Fruit fly (Drosophila melanogaster) whole organism, adult: ENCODE data around the gene CG17732.

Experiments
- CG11617 ChIP-seq: fragments of 200-800 bp; sonication (Bioruptor generic); optimal IDR thresholded peaks from 2 replicates; lab custom pipeline; 2017; ENCODE audit warnings: mild to moderate bottlenecking, missing biosample characterization, missing genetic modification reagents, missing genetic modification characterization
- CG12768 ChIP-seq: fragments of 200-800 bp; sonication (Bioruptor generic); optimal IDR thresholded peaks from 2 replicates; lab custom pipeline; 2017; ENCODE audit warnings: missing biosample characterization, missing genetic modification characterization, mild to moderate bottlenecking, moderate library complexity, missing genetic modification reagents
- CG14711 ChIP-seq: fragments of 200-800 bp; sonication (Bioruptor generic); optimal IDR thresholded peaks from 2 replicates; lab custom pipeline; 2018; ENCODE audit warnings: missing biosample characterization, mild to moderate bottlenecking, missing genetic modification characterization, moderate library complexity
- CG1620 ChIP-seq: fragments of 200-800 bp; sonication (Bioruptor generic); optimal IDR thresholded peaks from 2 replicates; lab custom pipeline; 2016; ENCODE audit warnings: missing biosample characterization, missing genetic modification characterization
- CG33017 ChIP-seq: fragments of 200-800 bp; sonication (Bioruptor generic); optimal IDR thresholded peaks from 2 replicates; lab custom pipeline; 2018; ENCODE audit warnings: missing biosample characterization, mild to moderate bottlenecking, missing genetic modification characterization, moderate library complexity
- CG5204 ChIP-seq: fragments of 200-800 bp; sonication (Bioruptor generic); optimal IDR thresholded peaks from 2 replicates; lab custom pipeline; 2016; ENCODE audit warnings: missing biosample characterization, missing genetic modification characterization
- CG7045 ChIP-seq: fragments of 200-800 bp; sonication (Bioruptor generic); optimal IDR thresholded peaks from 2 replicates; lab custom pipeline; 2017; ENCODE audit warnings: missing biosample characterization, mild to moderate bottlenecking, missing genetic modification characterization
- CG7101 ChIP-seq: fragments of 200-800 bp; sonication (Bioruptor generic); optimal IDR thresholded peaks from 2 replicates; lab custom pipeline; 2018; ENCODE audit warnings: missing biosample characterization, mild to moderate bottlenecking, missing genetic modification characterization, moderate library complexity
- Clk ChIP-seq: fragments of 200-800 bp; sonication (Bioruptor generic); optimal IDR thresholded peaks from 2 replicates; lab custom pipeline; 2017; ENCODE audit warnings: missing biosample characterization, missing genetic modification characterization
- Crg-1 ChIP-seq: fragments of 200-800 bp; sonication (Bioruptor generic); optimal IDR thresholded peaks from 2 replicates; lab custom pipeline; 2016; ENCODE audit warnings: missing biosample characterization, missing genetic modification characterization
- Hr96 ChIP-seq: fragments of 200-800 bp; sonication (Bioruptor generic); optimal IDR thresholded peaks from 2 replicates; lab custom pipeline; 2016; ENCODE audit warnings: missing biosample characterization, missing genetic modification characterization
- Mnt ChIP-seq: fragments of 200-800 bp; sonication (Bioruptor generic); optimal IDR thresholded peaks from 2 replicates; lab custom pipeline; 2016; ENCODE audit warnings: missing biosample characterization, mild to moderate bottlenecking, missing genetic modification characterization
- bab1 ChIP-seq: fragments of 200-800 bp; sonication (Bioruptor generic); optimal IDR thresholded peaks from 3 replicates; lab custom pipeline; 2019; ENCODE audit warnings: missing biosample characterization, mild to moderate bottlenecking, missing genetic modification characterization, moderate library complexity
- cic ChIP-seq: fragments of 200-800 bp; sonication (Bioruptor generic); optimal IDR thresholded peaks from 2 replicates; lab custom pipeline; 2017; ENCODE audit warnings: missing biosample characterization, mild to moderate bottlenecking, missing genetic modification characterization, moderate library complexity
- cnc ChIP-seq, 2 experiments: fragments of >200 bp; optimal IDR thresholded peaks; 2 replicates each; lab custom pipeline; 2017
- kay ChIP-seq: fragments of 200-800 bp; sonication (Bioruptor generic); peaks from one replicate; lab custom pipeline; 2016; ENCODE audit warnings: missing biosample characterization, missing genetic modification characterization, borderline replicate concordance
- ovo ChIP-seq: fragments of 200-800 bp; sonication (Bioruptor generic); optimal IDR thresholded peaks from 2 replicates; lab custom pipeline; 2016; ENCODE audit warnings: missing biosample characterization, missing genetic modification characterization
- pad ChIP-seq: fragments of 200-800 bp; sonication (Bioruptor generic); optimal IDR thresholded peaks from 3 replicates; lab custom pipeline; 2017; ENCODE audit warnings: missing biosample characterization, missing genetic modification characterization, mild to moderate bottlenecking, moderate library complexity, missing genetic modification reagents
- tj ChIP-seq: fragments of 200-800 bp; sonication (Bioruptor generic); optimal IDR thresholded peaks from 3 replicates; lab custom pipeline; 2017; ENCODE audit warnings: missing biosample characterization, mild to moderate bottlenecking, missing genetic modification characterization, moderate library complexity
- toe ChIP-seq: fragments of 200-800 bp; sonication (Bioruptor generic); optimal IDR thresholded peaks from 2 replicates; lab custom pipeline; 2016; ENCODE audit warnings: missing biosample characterization, missing genetic modification characterization

Gene CG17732

dm6 chr3L:19981385-19981784 lies at the start of gene CG17732:
Gene CG17732, plus strand, starts transcription at chr3L:19981685.
- TF ChIP-seq toe (GFP tag; lab: Kevin White, UChicago) = no peak
- no peak for TF ChIP-seq CG1620 (GFP tag; lab: Kevin White, UChicago)
- TF ChIP-seq CG12768 (GFP tag; lab: Kevin White, UChicago) = no peak
- TF ChIP-seq kay (GFP tag; lab: Kevin White, UChicago) = no peak
- TF ChIP-seq CG7101 (tag; lab: Kevin White, UChicago) = no peak
- TF ChIP-seq CG7045 (GFP tag; lab: Kevin White, UChicago) = no peak

- TF ChIP-seq Mnt (GFP tag; lab: Kevin White, UChicago) = peak; percentile 39
- peak; percentile 25 for TF ChIP-seq ovo (GFP tag; lab: Kevin White, UChicago)
- peak; percentile 72 for TF ChIP-seq cic (GFP tag; lab: Kevin White, UChicago)
- TF ChIP-seq CG5204 (GFP tag; lab: Kevin White, UChicago) = no peak
- peak; percentile 19 for TF ChIP-seq CG1620 (GFP tag; lab: Kevin White, UChicago)
- peak; percentile 39 for TF ChIP-seq CG7101 (tag; lab: Kevin White, UChicago)
- no peak for TF ChIP-seq cnc (optimal IDR thresholded peaks at IDR 0.05; lab: Kevin White, UChicago)
- peak; percentile 74 for TF ChIP-seq CG12768 (GFP tag; lab: Kevin White, UChicago)
- TF ChIP-seq tj (GFP tag; lab: Kevin White, UChicago) = peak; percentile 15
- peak; percentile 19 for TF ChIP-seq CG14711 (tag; lab: Kevin White, UChicago)
- TF ChIP-seq CG11617 (GFP tag; lab: Kevin White, UChicago) = peak; percentile 54
- peak; percentile 66 for TF ChIP-seq CG7045 (GFP tag; lab: Kevin White, UChicago)
- peak; percentile 4 for TF ChIP-seq Clk (GFP tag; lab: Kevin White, UChicago)
- peak; percentile 71 for TF ChIP-seq Crg-1 (GFP tag; lab: Kevin White, UChicago)
- TF ChIP-seq pad (GFP tag; lab: Kevin White, UChicago) = peak; percentile 21
- TF ChIP-seq CG33017 (tag; lab: Kevin White, UChicago) = peak; percentile 36
- peak; percentile 78 for TF ChIP-seq kay (GFP tag; lab: Kevin White, UChicago)
- no peak for TF ChIP-seq bab1
- no peak for TF ChIP-seq toe (GFP tag; lab: Kevin White, UChicago)
- TF ChIP-seq Hr96 (GFP tag; lab: Kevin White, UChicago) = no peak
Observed at dm6 chr3L:19932917-19933316, 48.6 kb upstream of the CG17732 start.

dm6 chr3L:19939024-19939423 lies 42.5 kb upstream of the CG17732 start, which contains the start of gene Ac76E:
Gene Ac76E, plus strand, starts transcription at chr3L:19939287.
- TF ChIP-seq Hr96 (GFP tag; lab: Kevin White, UChicago) (peak; percentile 18), CG14711 (tag; lab: Kevin White, UChicago) (peak; percentile 14), toe (GFP tag; lab: Kevin White, UChicago) (peak; percentile 19), Crg-1 (GFP tag; lab: Kevin White, UChicago) (no peak), bab1 (peak; percentile 24), CG7101 (tag; lab: Kevin White, UChicago) (no peak), CG1620 (GFP tag; lab: Kevin White, UChicago) (no peak), CG5204 (GFP tag; lab: Kevin White, UChicago) (no peak), pad (GFP tag; lab: Kevin White, UChicago) (no peak), cnc (optimal IDR thresholded peaks at IDR 0.05; lab: Kevin White, UChicago) (no peak), kay (GFP tag; lab: Kevin White, UChicago) (peak; percentile 29), CG7045 (GFP tag; lab: Kevin White, UChicago) (peak; percentile 52), CG12768 (GFP tag; lab: Kevin White, UChicago) (peak; percentile 56), CG33017 (tag; lab: Kevin White, UChicago) (peak; percentile 36), Clk (GFP tag; lab: Kevin White, UChicago) (no peak), CG11617 (GFP tag; lab: Kevin White, UChicago) (peak; percentile 40), cic (GFP tag; lab: Kevin White, UChicago) (peak; percentile 64), ovo (GFP tag; lab: Kevin White, UChicago) (no peak), tj (GFP tag; lab: Kevin White, UChicago) (peak; percentile 34), Mnt (GFP tag; lab: Kevin White, UChicago) (peak; percentile 68)

dm6 chr3L:19940349-19940748 lies 41.1 kb upstream of the CG17732 start:
- TF ChIP-seq CG33017 (tag; lab: Kevin White, UChicago) = peak; percentile 26
- no peak for TF ChIP-seq CG11617 (GFP tag; lab: Kevin White, UChicago)
- TF ChIP-seq bab1 = no peak
- peak; percentile 41 for TF ChIP-seq CG14711 (tag; lab: Kevin White, UChicago)

dm6 chr3L:19941162-19941561 lies 40.3 kb upstream of the CG17732 start:
- TF ChIP-seq Mnt (GFP tag; lab: Kevin White, UChicago) = no peak
- TF ChIP-seq kay (GFP tag; lab: Kevin White, UChicago) = peak; percentile 93

dm6 chr3L:19945469-19945868 lies 36.0 kb upstream of the CG17732 start:
- TF ChIP-seq ovo (GFP tag; lab: Kevin White, UChicago) = no peak
- TF ChIP-seq Crg-1 (GFP tag; lab: Kevin White, UChicago) = no peak
- TF ChIP-seq CG33017 (tag; lab: Kevin White, UChicago) = no peak
- no peak for TF ChIP-seq bab1
- TF ChIP-seq CG12768 (GFP tag; lab: Kevin White, UChicago) = no peak
- TF ChIP-seq cic (GFP tag; lab: Kevin White, UChicago) = no peak
